Fruit fly (Drosophila melanogaster): ENCODE measurements around the gene CG14238.
A peak's percentile ranks its signal among the peaks of the same experiment; 100 is the strongest.

Gene CG14238

DNA sequence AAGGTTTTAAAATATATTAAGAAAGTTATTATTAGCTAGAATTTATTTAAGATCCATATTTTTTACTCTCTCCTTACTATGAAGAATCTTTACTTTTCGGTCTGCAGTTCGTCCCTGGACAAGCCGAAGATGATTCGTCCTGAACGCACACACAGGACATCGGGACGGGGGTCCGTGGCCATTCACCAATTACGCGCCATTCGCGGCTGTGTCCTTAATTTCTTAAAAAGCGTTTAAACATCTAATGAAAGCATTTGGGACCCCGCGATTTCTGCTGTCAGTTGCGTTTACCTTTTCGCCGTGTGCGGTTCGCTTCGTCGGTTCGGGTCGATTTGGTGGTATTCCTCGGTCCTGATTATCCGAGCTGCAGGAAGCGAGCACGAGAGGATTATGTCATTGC, at the start of gene CG14238:
CG14238 (plus strand) TSS at position 301 of the 400 bp plus-strand sequence.
- TF ChIP-seq CG14655 (GFP tag; optimal IDR thresholded peaks at IDR 0.05): no peak
- no peak for TF ChIP-seq CG17806 (tag; optimal IDR thresholded peaks at IDR 0.05)

DNA sequence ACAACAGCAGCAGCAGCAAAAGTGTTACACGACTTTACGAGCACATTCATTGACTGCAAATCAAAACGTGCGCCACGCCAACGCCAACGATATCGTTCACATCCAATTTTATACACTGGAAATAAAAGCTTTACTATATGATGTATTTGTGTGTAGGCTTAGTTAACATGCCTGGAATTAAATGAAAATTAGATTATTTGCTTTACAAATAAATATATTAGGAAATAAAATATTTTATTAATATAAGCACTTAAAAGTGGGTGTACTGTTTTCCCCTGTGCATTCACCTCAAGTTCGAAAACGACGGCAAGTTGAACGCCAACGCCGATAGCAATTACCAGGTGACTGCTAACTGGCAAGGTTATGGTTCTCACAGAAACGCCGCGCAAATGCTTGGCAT, 48.3 kb upstream of the CG14238 start:
- TF ChIP-seq Ets98B (GFP tag; IDR thresholded peaks at IDR 0.05) (peak; percentile 72), CG4496 (GFP tag; IDR thresholded peaks at IDR 0.05) (peak; percentile 78), Pif1A (GFP tag; optimal IDR thresholded peaks at IDR 0.05) (no peak), CG8159 (tag; optimal IDR thresholded peaks at IDR 0.05) (no peak), CG32121 (GFP tag; IDR thresholded peaks at IDR 0.05) (peak; percentile 79), CG8301 (tag; optimal IDR thresholded peaks at IDR 0.05) (no peak), fd96Ca (GFP tag; IDR thresholded peaks at IDR 0.05) (peak; percentile 35; the same call in 2 of the 3 replicates)

DNA sequence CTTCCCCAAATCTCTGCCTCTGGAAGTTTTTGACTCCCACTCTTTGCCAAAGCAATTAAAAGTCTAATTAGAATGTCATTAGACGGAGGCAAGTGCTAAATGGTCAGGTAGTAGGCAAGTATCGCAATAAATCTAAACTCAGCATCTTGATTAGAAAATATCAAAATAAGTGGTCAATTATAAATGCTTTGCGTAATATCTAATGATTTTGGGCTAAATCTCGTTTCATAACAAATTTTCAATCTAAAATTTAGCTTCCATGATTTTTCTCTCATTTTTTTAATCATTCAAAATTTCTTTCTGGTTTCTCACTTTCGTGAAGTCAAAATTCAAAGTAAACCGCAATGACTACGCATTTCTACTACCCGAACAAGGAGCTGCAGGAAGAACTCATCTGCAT, 44.3 kb upstream of the CG14238 start, which contains the start of gene Ald2:
Ald2 (plus strand) TSS at position 301 of the 400 bp plus-strand sequence.
- TF ChIP-seq CG34367 (tag; optimal IDR thresholded peaks at IDR 0.05) (no peak), Snoo (tag; optimal IDR thresholded peaks at IDR 0.05) (no peak), CG8301 (tag; optimal IDR thresholded peaks at IDR 0.05) (no peak), EcR (GFP tag; optimal IDR thresholded peaks at IDR 0.05) (no peak), Ets98B (GFP tag; IDR thresholded peaks at IDR 0.05) (no peak), Pif1B (GFP tag; optimal IDR thresholded peaks at IDR 0.05) (no peak), gl (tag; optimal IDR thresholded peaks at IDR 0.05) (no peak), CG13204 (GFP tag; optimal IDR thresholded peaks at IDR 0.05) (no peak), fd96Ca (GFP tag; IDR thresholded peaks at IDR 0.05) (no peak), CG17806 (tag; optimal IDR thresholded peaks at IDR 0.05) (no peak), Pif1A (GFP tag; optimal IDR thresholded peaks at IDR 0.05) (no peak), CG32121 (GFP tag; IDR thresholded peaks at IDR 0.05) (no peak), CG4496 (GFP tag; IDR thresholded peaks at IDR 0.05) (no peak), CG15710 (tag; optimal IDR thresholded peaks at IDR 0.05) (no peak), CG10348 (GFP tag; IDR thresholded peaks at IDR 0.05) (no peak), CG14655 (GFP tag; optimal IDR thresholded peaks at IDR 0.05) (no peak)

DNA sequence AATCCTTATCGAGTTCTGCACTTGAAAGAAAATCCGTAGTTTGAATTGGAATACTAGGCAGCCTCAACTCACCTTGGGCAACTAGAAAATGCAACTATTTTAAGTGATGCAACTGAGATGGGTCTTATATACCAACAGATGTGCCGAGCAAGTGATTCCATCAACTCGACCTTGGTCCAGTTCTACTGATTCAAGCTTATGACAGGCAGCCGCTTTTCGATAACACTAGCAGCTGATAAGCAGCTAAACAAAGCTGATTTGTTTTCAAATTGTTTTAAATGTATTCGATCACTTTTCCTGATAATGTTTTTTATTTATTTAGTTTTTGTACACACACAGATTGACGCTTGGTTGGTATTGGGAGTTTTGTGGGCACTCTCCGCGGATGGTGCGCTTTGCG, 33.0 kb upstream of the CG14238 start, which contains the start of gene CG6503:
CG6503 (minus strand) TSS at position 101 of the 400 bp plus-strand sequence.
- TF ChIP-seq Pif1B (GFP tag; optimal IDR thresholded peaks at IDR 0.05) (no peak), CG32121 (GFP tag; IDR thresholded peaks at IDR 0.05) (no peak), CG8301 (tag; optimal IDR thresholded peaks at IDR 0.05) (no peak), D1 (tag; optimal IDR thresholded peaks at IDR 0.05) (no peak), CG9948 (tag; optimal IDR thresholded peaks at IDR 0.05) (no peak), CG15710 (tag; optimal IDR thresholded peaks at IDR 0.05) (no peak), CG10348 (GFP tag; IDR thresholded peaks at IDR 0.05) (no peak), CG34367 (tag; optimal IDR thresholded peaks at IDR 0.05) (no peak), rn (GFP tag; IDR thresholded peaks at IDR 0.05) (no peak)

DNA sequence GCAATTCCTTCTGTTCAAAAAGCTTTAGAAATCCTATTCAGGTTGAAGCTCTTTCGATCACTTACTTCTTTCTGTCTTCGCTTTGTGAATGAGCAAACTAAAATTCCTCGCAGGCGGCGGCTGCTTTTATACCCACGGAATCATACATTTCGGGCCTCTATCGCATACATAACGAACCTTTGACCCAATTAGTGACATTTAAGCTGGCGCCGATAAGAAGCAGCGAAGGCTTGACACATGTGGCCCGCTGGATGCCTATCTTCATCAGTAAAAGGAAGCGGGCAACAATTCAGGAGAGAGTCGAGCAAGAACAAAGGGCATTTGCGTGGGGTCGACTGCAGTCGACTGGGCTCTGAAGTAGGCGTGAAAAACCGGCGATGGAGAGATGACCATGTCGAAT, 32.4 kb upstream of the CG14238 start, which contains the start of gene CG34291:
CG34291 (minus strand) TSS at position 101 of the 400 bp plus-strand sequence.
- TF ChIP-seq Pif1B (GFP tag; optimal IDR thresholded peaks at IDR 0.05) (no peak), CG9948 (tag; optimal IDR thresholded peaks at IDR 0.05) (no peak), CG34367 (tag; optimal IDR thresholded peaks at IDR 0.05) (no peak), CG8159 (tag; optimal IDR thresholded peaks at IDR 0.05) (no peak), CG17806 (tag; optimal IDR thresholded peaks at IDR 0.05) (no peak), CG4496 (GFP tag; IDR thresholded peaks at IDR 0.05) (no peak), CG8301 (tag; optimal IDR thresholded peaks at IDR 0.05) (no peak), EcR (GFP tag; optimal IDR thresholded peaks at IDR 0.05) (no peak), CG13204 (GFP tag; optimal IDR thresholded peaks at IDR 0.05) (no peak), CG15710 (tag; optimal IDR thresholded peaks at IDR 0.05) (no peak), CG32121 (GFP tag; IDR thresholded peaks at IDR 0.05) (no peak), rn (GFP tag; IDR thresholded peaks at IDR 0.05) (no peak), Pif1A (GFP tag; optimal IDR thresholded peaks at IDR 0.05) (no peak), gl (tag; optimal IDR thresholded peaks at IDR 0.05) (no peak), CG12605 (GFP tag; IDR thresholded peaks at IDR 0.05) (no peak), CG14655 (GFP tag; optimal IDR thresholded peaks at IDR 0.05) (no peak)

DNA sequence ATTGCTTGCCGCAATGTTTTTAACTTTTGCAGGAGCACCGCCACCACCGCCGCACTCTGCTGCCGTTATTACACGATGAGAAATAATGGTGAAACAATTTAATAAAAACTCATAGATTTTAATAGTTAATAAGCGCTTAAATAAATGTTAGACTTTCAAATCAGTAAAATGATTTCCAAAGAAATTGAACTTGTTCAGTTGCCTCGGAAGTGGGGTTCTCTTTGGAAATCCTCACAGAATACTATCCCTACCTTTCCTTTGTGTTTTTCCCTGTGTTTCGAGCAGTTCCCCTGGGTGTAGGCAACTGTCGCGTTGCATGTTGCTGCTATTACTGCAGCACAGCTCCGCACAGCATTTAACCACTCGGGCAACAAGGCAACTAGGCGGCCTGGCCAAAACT, 29.8 kb upstream of the CG14238 start:
- peak; percentile 56 for TF ChIP-seq CG8301 (tag; optimal IDR thresholded peaks at IDR 0.05)
- peak; percentile 18 for TF ChIP-seq Pif1B (GFP tag; optimal IDR thresholded peaks at IDR 0.05)
- peak; percentile 48 for TF ChIP-seq Pif1A (GFP tag; optimal IDR thresholded peaks at IDR 0.05)
- TF ChIP-seq CG8159 (tag; optimal IDR thresholded peaks at IDR 0.05): peak; percentile 62
- TF ChIP-seq CG14655 (GFP tag; optimal IDR thresholded peaks at IDR 0.05): peak; percentile 67
- TF ChIP-seq CG13204 (GFP tag; optimal IDR thresholded peaks at IDR 0.05): no peak
- no peak for TF ChIP-seq Ets98B (GFP tag; IDR thresholded peaks at IDR 0.05)
- no peak for TF ChIP-seq fd96Ca (GFP tag; IDR thresholded peaks at IDR 0.05)
- peak; percentile 48 for TF ChIP-seq CG15710 (tag; optimal IDR thresholded peaks at IDR 0.05)
- TF ChIP-seq CG34367 (tag; optimal IDR thresholded peaks at IDR 0.05): peak; percentile 28
- TF ChIP-seq CG9948 (tag; optimal IDR thresholded peaks at IDR 0.05): peak; percentile 44
- TF ChIP-seq Snoo (tag; optimal IDR thresholded peaks at IDR 0.05): peak; percentile 4

DNA sequence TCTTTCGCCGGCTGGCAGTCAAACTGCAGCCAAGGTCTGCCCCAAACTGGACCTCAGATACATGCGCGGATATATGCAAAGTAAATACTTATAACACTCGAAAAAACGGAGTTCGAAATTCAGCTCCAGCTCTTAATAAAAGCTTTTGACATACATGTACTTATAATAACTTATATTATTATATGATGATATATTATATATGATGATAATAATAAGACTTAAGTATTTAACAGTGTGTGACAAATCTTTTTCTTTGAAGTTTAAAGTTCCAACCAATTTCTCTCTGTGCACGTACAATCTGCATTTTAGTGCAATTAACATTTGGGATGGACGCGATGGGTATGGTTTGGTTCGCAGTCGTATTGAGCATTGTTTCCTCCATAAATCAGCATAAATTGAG, 28.4 kb upstream of the CG14238 start:
- TF ChIP-seq D1 (tag; optimal IDR thresholded peaks at IDR 0.05): no peak
- TF ChIP-seq CG32121 (GFP tag; IDR thresholded peaks at IDR 0.05): no peak
- TF ChIP-seq CG34367 (tag; optimal IDR thresholded peaks at IDR 0.05): peak; percentile 5
- peak; percentile 40 for TF ChIP-seq CG17806 (tag; optimal IDR thresholded peaks at IDR 0.05)
- TF ChIP-seq Pif1A (GFP tag; optimal IDR thresholded peaks at IDR 0.05): no peak
- TF ChIP-seq CG9948 (tag; optimal IDR thresholded peaks at IDR 0.05): peak; percentile 14
- TF ChIP-seq CG8159 (tag; optimal IDR thresholded peaks at IDR 0.05): peak; percentile 64
- TF ChIP-seq Snoo (tag; optimal IDR thresholded peaks at IDR 0.05): peak; percentile 24
- TF ChIP-seq CG12605 (GFP tag; IDR thresholded peaks at IDR 0.05): no peak
- peak; percentile 23 for TF ChIP-seq CG14655 (GFP tag; optimal IDR thresholded peaks at IDR 0.05)
- TF ChIP-seq CG15710 (tag; optimal IDR thresholded peaks at IDR 0.05): peak; percentile 25
- TF ChIP-seq CG8301 (tag; optimal IDR thresholded peaks at IDR 0.05): no peak

Data from whole organism, pupa.